Worm (Caenorhabditis elegans): Measurements from ENCODE around the gene utx-1.

utx-1 gene

DNA sequence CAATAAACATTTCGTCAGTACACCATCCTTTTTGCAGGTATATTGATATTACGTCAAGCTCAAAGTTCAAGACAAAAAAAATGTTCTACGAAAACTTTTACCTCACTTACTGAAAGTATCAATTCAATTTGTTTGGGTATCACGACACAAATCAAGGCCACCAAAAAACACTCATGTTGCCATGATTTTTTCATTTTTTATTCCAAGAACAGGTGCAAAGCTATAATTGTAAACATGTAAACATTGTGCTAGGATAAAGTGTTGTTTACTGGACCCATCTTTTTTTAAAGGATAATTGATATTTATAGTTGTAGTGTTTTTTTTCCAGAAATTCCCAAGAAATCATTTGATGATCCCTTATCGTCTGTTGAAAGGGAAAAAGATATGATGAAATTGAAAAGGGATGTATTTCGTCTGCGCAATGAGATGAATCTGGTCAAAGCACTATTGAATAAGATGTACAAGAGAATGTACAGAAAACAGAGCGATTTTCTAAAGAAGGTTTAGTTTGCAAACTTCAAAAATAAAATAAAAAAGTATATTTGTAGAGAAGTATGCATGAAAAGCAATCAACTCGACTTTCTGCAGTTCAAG, 25.9 kb downstream of the utx-1 start:
- no peak for TF ChIP-seq unc-62 (GFP tag; optimal IDR thresholded peaks at IDR 0.05)
- TF ChIP-seq mab-5 (tag; optimal IDR thresholded peaks at IDR 0.05): no peak
- no peak for TF ChIP-seq snpc-4 (tag; optimal IDR thresholded peaks at IDR 0.05)
- TF ChIP-seq lin-32 (GFP tag; optimal IDR thresholded peaks at IDR 0.05): no peak
- TF ChIP-seq hlh-1 (tag; optimal IDR thresholded peaks at IDR 0.05): no peak
- TF ChIP-seq elt-1 (tag; optimal IDR thresholded peaks at IDR 0.05; ENCODE audit: borderline replicate concordance, insufficient read depth): no peak
- TF ChIP-seq M03D4.4 (tag; optimal IDR thresholded peaks at IDR 0.05): no peak
- TF ChIP-seq cnd-1 (tag; optimal IDR thresholded peaks at IDR 0.05): no peak
- no peak for TF ChIP-seq nhr-12 (tag; optimal IDR thresholded peaks at IDR 0.05)
- no peak for TF ChIP-seq sptf-1 (tag; optimal IDR thresholded peaks at IDR 0.05)
- TF ChIP-seq lsy-2 (tag; optimal IDR thresholded peaks at IDR 0.05): no peak
- no peak for TF ChIP-seq lin-13 (tag; optimal IDR thresholded peaks at IDR 0.05)

DNA sequence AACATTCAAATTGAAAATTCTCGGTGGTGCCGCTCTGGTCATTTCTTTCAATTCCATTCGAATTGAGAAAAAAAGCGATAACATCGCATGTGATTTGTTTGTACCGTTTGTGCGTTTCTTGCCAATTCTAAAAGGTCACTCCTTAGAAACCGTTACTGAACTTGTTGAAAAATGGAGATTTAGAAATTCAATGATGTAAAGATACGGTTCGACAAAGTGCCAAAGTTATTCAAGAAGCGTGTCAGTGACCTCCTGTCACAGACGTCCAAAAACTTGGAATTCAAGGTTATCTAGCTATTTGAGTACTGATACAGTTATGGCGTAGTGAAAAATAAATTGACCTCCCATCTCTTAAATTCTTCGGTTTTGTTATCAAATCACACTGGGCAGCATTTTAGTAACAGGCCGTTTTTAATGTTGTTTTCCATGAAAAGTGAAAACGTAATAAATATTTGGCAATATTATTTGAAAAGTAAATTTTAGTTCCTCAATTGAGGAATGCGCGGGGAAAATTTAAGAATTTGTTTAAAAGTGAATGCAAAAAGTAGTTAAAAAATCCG, 28.0 kb downstream of the utx-1 start:
- TF ChIP-seq elt-3 (tag; optimal IDR thresholded peaks at IDR 0.05) (no peak), bed-3 (GFP tag; optimal IDR thresholded peaks at IDR 0.05) (no peak), unc-39 (tag; optimal IDR thresholded peaks at IDR 0.05) (no peak), tbx-8 (GFP tag; optimal IDR thresholded peaks at IDR 0.05) (no peak), unc-120 (tag; optimal IDR thresholded peaks at IDR 0.05; ENCODE audit: poor library complexity, severe bottlenecking) (no peak), pha-4 (tag; optimal IDR thresholded peaks at IDR 0.05) (no peak), lsy-2 (tag; optimal IDR thresholded peaks at IDR 0.05) (no peak), nhr-237 (tag; optimal IDR thresholded peaks at IDR 0.05) (no peak), flh-1 (GFP tag; optimal IDR thresholded peaks at IDR 0.05) (no peak), hlh-1 (tag; optimal IDR thresholded peaks at IDR 0.05) (no peak), ceh-83 (GFP tag; optimal IDR thresholded peaks at IDR 0.05) (no peak), mep-1 (tag; optimal IDR thresholded peaks at IDR 0.05) (no peak), blmp-1 (tag; optimal IDR thresholded peaks at IDR 0.05) (no peak), unc-62 (GFP tag; optimal IDR thresholded peaks at IDR 0.05) (no peak), ham-2 (GFP tag; optimal IDR thresholded peaks at IDR 0.05) (no peak)

DNA sequence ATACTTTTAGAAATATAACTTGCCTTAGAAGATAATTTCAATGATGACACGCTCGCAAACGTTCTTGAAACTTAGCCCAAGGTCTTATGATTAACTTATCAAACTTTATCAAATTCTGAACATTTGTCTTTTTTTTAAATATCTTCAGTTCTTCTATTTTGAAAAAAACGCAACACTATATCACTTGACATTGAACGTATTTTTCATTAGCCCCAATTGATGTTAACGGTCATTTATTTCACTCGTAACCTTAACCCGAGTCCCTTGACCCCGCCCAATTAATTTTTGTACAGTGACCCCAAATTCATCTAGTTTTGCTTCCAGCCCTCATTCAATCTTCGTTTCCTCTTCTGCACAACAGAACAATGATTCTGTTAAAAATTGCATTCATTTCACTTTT, 28.9 kb downstream of the utx-1 start, which contains the start of gene F18E9.3:
Gene F18E9.3, plus strand, starts transcription at position 311 of the 400 bp plus-strand sequence.
- no peak for TF ChIP-seq lin-13 (tag; optimal IDR thresholded peaks at IDR 0.05)

DNA sequence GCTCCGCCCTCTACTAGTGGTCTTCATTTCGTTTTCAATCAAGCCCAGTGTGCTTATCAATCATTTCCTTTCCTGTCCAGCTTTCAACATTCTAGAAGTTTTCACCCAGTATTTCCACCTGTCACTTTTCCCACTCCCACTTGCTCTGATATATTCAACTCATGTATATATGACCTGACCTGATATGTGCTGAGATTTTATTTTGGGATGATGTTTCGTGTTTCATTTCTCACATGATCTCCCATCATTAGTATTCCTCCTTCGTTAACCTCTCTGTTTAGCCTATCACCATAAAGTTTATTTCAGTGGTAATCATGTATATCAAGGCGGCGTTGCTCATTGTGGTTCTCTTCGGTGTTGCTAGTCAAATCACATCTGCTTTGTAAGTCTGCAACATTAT, 35.9 kb downstream of the utx-1 start, which contains the start of gene nlp-7:
Gene nlp-7, plus strand, starts transcription at position 301 of the 400 bp plus-strand sequence.
- TF ChIP-seq nhr-237 (tag; optimal IDR thresholded peaks at IDR 0.05) (no peak), snpc-4 (tag; optimal IDR thresholded peaks at IDR 0.05) (no peak), nhr-12 (tag; optimal IDR thresholded peaks at IDR 0.05) (no peak), ces-1 (GFP tag; optimal IDR thresholded peaks at IDR 0.05) (no peak), blmp-1 (tag; optimal IDR thresholded peaks at IDR 0.05) (no peak), tbx-8 (GFP tag; optimal IDR thresholded peaks at IDR 0.05) (no peak), nhr-76 (tag; optimal IDR thresholded peaks at IDR 0.05) (no peak), elt-1 (tag; optimal IDR thresholded peaks at IDR 0.05; ENCODE audit: borderline replicate concordance, insufficient read depth) (no peak), elt-3 (tag; optimal IDR thresholded peaks at IDR 0.05) (no peak), zip-8 (tag; optimal IDR thresholded peaks at IDR 0.05) (no peak)

DNA sequence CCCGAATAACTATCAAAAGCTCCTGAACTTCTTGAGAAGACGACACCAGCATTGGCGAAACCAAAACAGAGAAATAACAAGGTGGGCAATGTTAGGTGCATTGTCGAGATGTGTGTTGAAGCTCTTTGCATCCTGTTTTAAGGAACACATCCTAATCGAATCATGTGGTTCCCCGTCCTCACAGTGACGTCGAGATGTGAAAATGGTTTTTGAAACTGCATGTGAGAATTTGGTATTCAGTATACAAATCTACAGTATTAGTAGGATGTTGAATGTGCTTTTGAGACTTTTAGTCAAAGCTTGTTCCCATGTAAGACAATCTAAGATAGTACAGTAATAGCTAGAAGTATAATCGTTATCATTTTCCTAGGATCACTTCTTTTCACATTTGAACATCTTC, 40.7 kb downstream of the utx-1 start, which contains the start of gene F18E9.7:
Gene F18E9.7, minus strand, starts transcription at position 101 of the 400 bp plus-strand sequence.
- TF ChIP-seq sem-2 (GFP tag; optimal IDR thresholded peaks at IDR 0.05): no peak
- TF ChIP-seq mep-1 (tag; optimal IDR thresholded peaks at IDR 0.05): no peak
- TF ChIP-seq ceh-43 (GFP tag; optimal IDR thresholded peaks at IDR 0.05): no peak
- no peak for TF ChIP-seq ces-1 (GFP tag; optimal IDR thresholded peaks at IDR 0.05)
- no peak for TF ChIP-seq ztf-11 (tag; optimal IDR thresholded peaks at IDR 0.05)
- no peak for TF ChIP-seq flh-1 (GFP tag; optimal IDR thresholded peaks at IDR 0.05)
- TF ChIP-seq ham-2 (GFP tag; optimal IDR thresholded peaks at IDR 0.05): no peak

Measured in whole organism, mixed stage, embryonic.